Worm (Caenorhabditis elegans): ENCODE measurements around the gene F52G2.3.
"Not testable (repeated sequence)": the region's sequence is repeated elsewhere in the genome, so short reads cannot be mapped to it uniquely, and the experiment has no call there.

The F52G2.3 gene

DNA sequence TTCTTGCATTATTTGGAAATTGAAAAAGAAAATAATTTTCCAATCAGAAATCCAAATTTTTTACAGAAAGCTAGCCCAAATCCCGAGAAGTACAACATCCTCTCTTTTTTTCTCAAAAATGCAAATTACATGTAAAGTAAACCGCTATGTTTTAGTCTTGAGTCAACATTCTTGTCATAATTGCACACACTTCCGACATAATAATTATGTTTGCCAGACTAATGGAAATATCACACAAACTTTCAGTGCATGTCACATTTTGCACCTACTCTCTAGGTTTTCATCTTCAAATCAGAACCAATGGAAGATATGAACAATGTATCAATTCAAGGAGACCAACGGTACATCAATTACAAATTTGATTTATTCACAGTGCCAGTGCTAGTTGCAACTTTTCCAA is 36.6 kb upstream of the F52G2.3 start, which contains the start of gene sru-11:
TSS of gene sru-11 (plus strand) at position 301 of the 400 bp plus-strand sequence.
- TF ChIP-seq ceh-16 (tag; optimal IDR thresholded peaks at IDR 0.05) = no peak
- no peak for TF ChIP-seq fos-1 (tag; optimal IDR thresholded peaks at IDR 0.05)
- TF ChIP-seq nhr-25 (tag; optimal IDR thresholded peaks at IDR 0.05) = no peak
- TF ChIP-seq ceh-9 (tag; optimal IDR thresholded peaks at IDR 0.05) = no peak
- TF ChIP-seq lin-15B (tag; optimal IDR thresholded peaks at IDR 0.05) = no peak
- no peak for TF ChIP-seq elt-3 (tag; optimal IDR thresholded peaks at IDR 0.05)
- no peak for TF ChIP-seq ceh-82 (tag; optimal IDR thresholded peaks at IDR 0.05)

DNA sequence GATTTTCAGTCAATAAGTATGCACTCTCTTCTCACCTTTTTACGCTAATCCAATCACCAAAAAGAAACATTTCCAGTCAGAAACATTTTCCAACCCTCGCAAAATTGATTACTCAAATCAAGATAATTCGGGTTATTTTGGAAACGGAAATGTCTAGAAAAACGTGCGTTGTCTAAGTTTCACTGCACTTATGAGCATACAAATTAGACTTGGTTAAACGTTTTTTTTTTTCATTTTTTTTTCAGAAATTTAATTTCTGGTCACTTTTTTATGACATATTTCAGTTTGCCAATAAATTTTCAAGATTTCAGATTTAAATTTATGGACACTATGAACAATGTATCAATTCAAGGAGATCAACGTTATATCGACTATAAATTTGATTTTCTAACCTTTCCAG is 34.9 kb upstream of the F52G2.3 start, which contains the start of gene sru-12:
TSS of gene sru-12 (plus strand) at position 301 of the 400 bp plus-strand sequence.
- TF ChIP-seq zag-1 (tag; optimal IDR thresholded peaks at IDR 0.05) = no peak
- no peak for TF ChIP-seq nhr-67 (tag; optimal IDR thresholded peaks at IDR 0.05)
- no peak for TF ChIP-seq lin-15B (tag; optimal IDR thresholded peaks at IDR 0.05)
- TF ChIP-seq jun-1 (tag; optimal IDR thresholded peaks at IDR 0.05) = no peak
- TF ChIP-seq daf-12 (tag; optimal IDR thresholded peaks at IDR 0.05) = no peak
- TF ChIP-seq nhr-77 (tag; optimal IDR thresholded peaks at IDR 0.05) = no peak
- TF ChIP-seq pha-4 (tag; optimal IDR thresholded peaks at IDR 0.05) = no peak
- no peak for TF ChIP-seq ama-1 (optimal IDR thresholded peaks at IDR 0.05)
- no peak for TF ChIP-seq mdl-1 (tag; optimal IDR thresholded peaks at IDR 0.05)
- TF ChIP-seq tbx-2 (tag; optimal IDR thresholded peaks at IDR 0.05) = no peak
- TF ChIP-seq lin-39 (tag; optimal IDR thresholded peaks at IDR 0.05) = no peak
- no peak for TF ChIP-seq egl-27 (tag; optimal IDR thresholded peaks at IDR 0.05)
- TF ChIP-seq ceh-16 (tag; optimal IDR thresholded peaks at IDR 0.05) = no peak
- no peak for TF ChIP-seq ztf-11 (tag; optimal IDR thresholded peaks at IDR 0.05)

DNA sequence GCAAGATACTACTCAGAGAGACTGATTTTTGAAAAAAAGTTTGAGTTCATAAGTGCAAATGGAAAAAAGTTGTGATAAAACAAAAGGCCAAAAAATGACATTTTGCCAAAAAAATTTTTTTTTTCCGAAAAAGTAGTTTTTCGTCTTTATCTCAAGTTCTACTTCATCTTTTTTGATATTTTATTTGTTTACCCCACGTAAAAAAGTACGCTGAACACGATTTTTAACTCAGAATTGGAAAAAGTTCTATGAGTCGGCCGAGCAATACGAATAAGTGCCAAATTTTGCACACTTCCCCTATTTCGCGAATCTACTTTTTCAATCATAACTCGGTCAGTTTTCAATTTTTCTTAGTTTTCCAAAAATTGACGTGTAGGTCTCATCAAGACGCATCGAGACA is 30.9 kb upstream of the F52G2.3 start, which contains the start of gene sru-16:
TSS of gene sru-16 (plus strand) at position 301 of the 400 bp plus-strand sequence.
- TF ChIP-seq ceh-16, nhr-25, mml-1 (tag; optimal IDR thresholded peaks at IDR 0.05): not testable (repeated sequence)

DNA sequence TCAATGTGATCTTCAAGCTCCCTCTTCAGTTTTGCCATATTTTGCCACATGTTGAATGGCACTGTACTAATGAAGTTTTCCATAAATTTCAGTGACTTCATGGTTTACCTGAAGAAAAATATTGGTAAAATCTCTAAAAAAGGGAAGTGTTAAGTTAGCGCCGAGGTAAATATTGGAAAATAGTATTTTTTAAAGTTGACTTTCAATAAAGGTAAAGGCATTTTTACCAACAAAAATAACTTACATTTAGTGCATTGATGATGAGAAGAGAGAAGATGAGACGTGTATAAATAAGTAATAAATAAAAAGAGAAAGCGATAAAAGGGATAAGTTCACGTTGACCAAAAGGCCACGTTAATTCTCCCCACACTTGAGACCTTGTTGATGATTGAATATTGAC is 30.1 kb upstream of the F52G2.3 start, which contains the start of gene Y45F10B.8:
TSS of gene Y45F10B.8 (minus strand) at position 101 of the 400 bp plus-strand sequence.
- TF ChIP-seq elt-1, elt-3, daf-12 (tag; optimal IDR thresholded peaks at IDR 0.05): not testable (repeated sequence)

DNA sequence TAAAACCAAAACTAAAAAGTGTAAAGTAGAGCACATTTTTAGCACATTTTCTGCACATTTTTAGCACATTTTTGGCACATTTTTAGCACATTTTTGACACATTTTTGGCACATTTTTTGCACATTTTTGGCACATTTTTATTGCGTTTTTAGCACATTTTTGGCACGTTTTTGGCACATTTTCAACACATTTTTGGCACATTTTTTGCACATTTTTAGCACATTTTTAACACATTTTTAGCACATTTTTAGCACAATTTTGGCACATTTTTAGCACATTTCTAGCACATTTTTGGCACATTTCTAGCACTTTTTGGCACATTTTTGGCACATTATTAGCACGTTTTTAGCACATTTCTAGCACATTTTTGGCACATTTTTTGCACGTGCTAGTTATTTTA is 27.6 kb upstream of the F52G2.3 start:
- TF ChIP-seq egl-5 (tag; optimal IDR thresholded peaks at IDR 0.05) (no peak), sea-2 (GFP tag; optimal IDR thresholded peaks at IDR 0.05) (no peak), egl-27 (tag; optimal IDR thresholded peaks at IDR 0.05) (no peak), lin-15B (tag; optimal IDR thresholded peaks at IDR 0.05) (no peak), mml-1 (tag; optimal IDR thresholded peaks at IDR 0.05) (no peak), hmg-11 (tag; optimal IDR thresholded peaks at IDR 0.05) (no peak), ceh-16 (tag; optimal IDR thresholded peaks at IDR 0.05) (no peak), ZK546.5 (tag; optimal IDR thresholded peaks at IDR 0.05) (no peak), pha-4 (tag; optimal IDR thresholded peaks at IDR 0.05) (no peak), ceh-28 (tag; optimal IDR thresholded peaks at IDR 0.05) (no peak), nhr-25 (tag; optimal IDR thresholded peaks at IDR 0.05) (no peak), fos-1 (tag; optimal IDR thresholded peaks at IDR 0.05) (no peak), ceh-82 (tag; optimal IDR thresholded peaks at IDR 0.05) (no peak), fkh-2 (tag; optimal IDR thresholded peaks at IDR 0.05) (no peak), nhr-77 (tag; optimal IDR thresholded peaks at IDR 0.05) (no peak), nhr-11 (tag; optimal IDR thresholded peaks at IDR 0.05) (no peak)

DNA sequence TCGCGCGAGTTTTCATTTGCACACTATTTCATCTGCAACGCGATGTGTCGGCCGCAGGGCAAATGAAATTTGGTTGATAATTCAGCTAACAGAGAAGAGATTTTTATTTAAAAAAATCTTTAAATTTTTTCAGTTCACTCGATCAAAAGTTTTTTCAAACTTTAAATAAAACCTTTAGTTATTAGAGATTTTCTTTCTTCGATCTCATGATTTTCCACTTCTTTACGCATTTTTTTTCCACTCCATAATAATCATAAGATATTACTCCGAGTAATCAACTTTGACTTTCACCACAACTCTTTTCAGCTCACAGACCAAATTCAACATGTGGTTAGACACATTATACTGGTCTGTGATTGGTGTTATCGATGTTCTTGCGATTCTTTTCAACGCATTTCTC is 26.7 kb upstream of the F52G2.3 start, which contains the start of gene srd-10:
TSS of gene srd-10 (plus strand) at position 301 of the 400 bp plus-strand sequence.
- TF ChIP-seq nhr-25 (tag; optimal IDR thresholded peaks at IDR 0.05) (no peak), nhr-237 (tag; optimal IDR thresholded peaks at IDR 0.05) (no peak), mdl-1 (tag; optimal IDR thresholded peaks at IDR 0.05) (no peak), ceh-82 (tag; optimal IDR thresholded peaks at IDR 0.05) (no peak), nhr-23 (tag; optimal IDR thresholded peaks at IDR 0.05) (no peak), eor-1 (tag; optimal IDR thresholded peaks at IDR 0.05) (no peak), jun-1 (tag; optimal IDR thresholded peaks at IDR 0.05) (no peak), R02D3.7 (tag; optimal IDR thresholded peaks at IDR 0.05) (no peak), ztf-11 (tag; optimal IDR thresholded peaks at IDR 0.05) (no peak), lin-39 (tag; optimal IDR thresholded peaks at IDR 0.05) (no peak), ZK546.5 (tag; optimal IDR thresholded peaks at IDR 0.05) (no peak), unc-62 (GFP tag; optimal IDR thresholded peaks at IDR 0.05) (no peak), elt-1 (tag; optimal IDR thresholded peaks at IDR 0.05) (no peak), fkh-2 (tag; optimal IDR thresholded peaks at IDR 0.05) (no peak), pha-4 (tag; optimal IDR thresholded peaks at IDR 0.05) (no peak), nhr-43 (tag; optimal IDR thresholded peaks at IDR 0.05; ENCODE audit: poor library complexity, severe bottlenecking) (no peak), nhr-77 (tag; optimal IDR thresholded peaks at IDR 0.05) (no peak), ceh-28 (tag; optimal IDR thresholded peaks at IDR 0.05) (no peak), unc-39 (tag; optimal IDR thresholded peaks at IDR 0.05) (no peak)
